Worm (Caenorhabditis elegans) whole organism, L1 larva: Measurements from ENCODE around the gene Y54F10BM.21.

Source experiments
- efl-3 ChIP-seq: fragments of 200-800 bp; sonication (Bioruptor generic); optimal IDR thresholded peaks from 2 replicates; lab custom pipeline; 2018; ENCODE audit warnings: mild to moderate bottlenecking, missing genetic modification characterization, missing compliant biosample characterization
- pqm-1 ChIP-seq: sonication (generic microtip); optimal IDR thresholded peaks from 3 replicates; lab custom pipeline; 2017; ENCODE audit warnings: missing biosample characterization, missing genetic modification characterization

DNA sequence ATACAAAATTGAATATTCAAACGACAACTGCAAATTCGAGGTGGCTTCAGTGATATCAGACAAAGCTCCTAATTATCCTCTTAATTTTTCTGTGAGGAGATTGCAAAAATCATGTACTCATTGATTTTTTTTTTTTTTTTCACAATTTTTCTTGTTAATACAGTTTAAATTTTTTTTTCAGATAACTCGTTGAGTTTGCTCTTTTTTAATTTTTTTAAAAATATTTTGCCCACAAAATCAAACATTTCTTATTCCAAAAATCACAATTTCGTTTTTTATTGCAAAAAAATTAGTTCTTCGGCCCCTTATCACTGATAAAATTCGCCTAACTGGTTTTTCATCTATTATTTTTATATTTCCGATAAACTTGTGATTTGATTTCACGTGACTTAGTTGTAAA is at the start of gene Y54F10BM.21:
- TF ChIP-seq efl-3 (GFP tag; lab: Kevin White, UChicago) (no peak), pqm-1 (tag; lab: Kevin White, UChicago) (no peak)
